Fruit fly (Drosophila melanogaster) whole organism, embryonic: Measurements from ENCODE around the gene CG34057.
A peak's percentile ranks its signal among the peaks of the same experiment; 100 is the strongest.

Source experiments
- Ada2b ChIP-seq: fragments of 200-800 bp; sonication (Bioruptor generic); IDR thresholded peaks from 2 replicates; pipeline ENCODE4 v1.3.6; 2022; ENCODE audit warnings: missing biosample characterization, missing genetic modification characterization
- Bdp1 ChIP-seq: fragments of 200-800 bp; sonication (Bioruptor generic); optimal IDR thresholded peaks from 3 replicates; lab custom pipeline; 2016; ENCODE audit warnings: missing biosample characterization, missing genetic modification characterization
- Bgb ChIP-seq: fragments of 200-800 bp; sonication (Bioruptor generic); IDR thresholded peaks from 2 replicates; pipeline ENCODE4 v1.3.6; 2022; ENCODE audit warnings: missing biosample characterization, missing genetic modification characterization; ENCODE audit not compliant: partially characterized antibody
- CG10431 ChIP-seq: fragments of 200-800 bp; sonication (Bioruptor generic); optimal IDR thresholded peaks from 3 replicates; lab custom pipeline; 2018; ENCODE audit warnings: missing biosample characterization, mild to moderate bottlenecking, missing genetic modification characterization
- CG10462 ChIP-seq: fragments of 200-800 bp; sonication (Bioruptor generic); optimal IDR thresholded peaks from 2 replicates; lab custom pipeline; 2016; ENCODE audit warnings: missing biosample characterization, missing genetic modification characterization
- CG12219 ChIP-seq: fragments of 200-800 bp; sonication (Bioruptor generic); optimal IDR thresholded peaks from 3 replicates; lab custom pipeline; 2018; ENCODE audit warnings: missing biosample characterization, mild to moderate bottlenecking, missing genetic modification characterization
- CG12659 ChIP-seq: fragments of 200-800 bp; sonication (Bioruptor generic); optimal IDR thresholded peaks from 3 replicates; lab custom pipeline; 2017; ENCODE audit warnings: mild to moderate bottlenecking, missing biosample characterization, missing genetic modification reagents, missing genetic modification characterization
- CG13123 ChIP-seq: fragments of 200-800 bp; sonication (Bioruptor generic); optimal IDR thresholded peaks from 2 replicates; lab custom pipeline; 2016; ENCODE audit warnings: missing biosample characterization, missing genetic modification characterization
- CG13287 ChIP-seq: fragments of 200-800 bp; sonication (Bioruptor generic); IDR thresholded peaks from 2 replicates; pipeline ENCODE4 v1.3.6; 2022; ENCODE audit warnings: missing biosample characterization, missing genetic modification characterization; ENCODE audit not compliant: partially characterized antibody
- CG13296 ChIP-seq: fragments of 200-800 bp; sonication (Bioruptor generic); optimal IDR thresholded peaks from 3 replicates; lab custom pipeline; 2018; ENCODE audit warnings: missing biosample characterization, mild to moderate bottlenecking, missing genetic modification characterization
- CG14014 ChIP-seq: fragments of 200-800 bp; sonication (Bioruptor generic); IDR thresholded peaks from 2 replicates; pipeline ENCODE4 v1.3.6; 2022; ENCODE audit warnings: missing biosample characterization, missing genetic modification characterization
- CG14965 ChIP-seq: fragments of 200-800 bp; sonication (Bioruptor generic); optimal IDR thresholded peaks from 2 replicates; lab custom pipeline; 2016; ENCODE audit warnings: missing biosample characterization, missing genetic modification characterization, borderline replicate concordance
- CG2889 ChIP-seq: fragments of 200-800 bp; sonication (Bioruptor generic); IDR thresholded peaks from 3 replicates; pipeline ENCODE4 v1.3.6; 2022; ENCODE audit warnings: missing biosample characterization, missing genetic modification characterization
- CG3163 ChIP-seq: fragments of 200-800 bp; sonication (Bioruptor generic); optimal IDR thresholded peaks from 3 replicates; lab custom pipeline; 2016; ENCODE audit warnings: missing biosample characterization, missing genetic modification characterization
- CG32772 ChIP-seq: fragments of 200-800 bp; sonication (Bioruptor generic); IDR thresholded peaks from 2 replicates; pipeline ENCODE4 v1.3.6; 2022; ENCODE audit warnings: missing biosample characterization, missing genetic modification characterization
- CG4820 ChIP-seq: fragments of 200-800 bp; sonication (Bioruptor generic); optimal IDR thresholded peaks from 3 replicates; lab custom pipeline; 2016; ENCODE audit warnings: missing biosample characterization, missing genetic modification characterization
- CG6854 ChIP-seq: fragments of 200-800 bp; sonication (Bioruptor generic); optimal IDR thresholded peaks from 3 replicates; lab custom pipeline; 2017; ENCODE audit warnings: missing biosample characterization, mild to moderate bottlenecking, missing genetic modification characterization
- CG7271 ChIP-seq: fragments of 200-800 bp; sonication (Bioruptor generic); optimal IDR thresholded peaks from 2 replicates; lab custom pipeline; 2018; ENCODE audit warnings: missing biosample characterization, mild to moderate bottlenecking, missing genetic modification characterization, moderate library complexity
- CG7839 ChIP-seq: fragments of 200-800 bp; sonication (Bioruptor generic); optimal IDR thresholded peaks from 3 replicates; lab custom pipeline; 2018; ENCODE audit warnings: missing biosample characterization, mild to moderate bottlenecking, missing genetic modification characterization, moderate library complexity
- CG9437 ChIP-seq: fragments of 200-800 bp; sonication (Bioruptor generic); optimal IDR thresholded peaks from 2 replicates; lab custom pipeline; 2018; ENCODE audit warnings: missing biosample characterization, mild to moderate bottlenecking, missing genetic modification characterization
- CG9817 ChIP-seq: fragments of 200-800 bp; sonication (Bioruptor generic); optimal IDR thresholded peaks from 2 replicates; lab custom pipeline; 2018; ENCODE audit warnings: missing biosample characterization, mild to moderate bottlenecking, missing genetic modification characterization, moderate library complexity
- CrebB ChIP-seq: fragments of 200-800 bp; sonication (Bioruptor generic); optimal IDR thresholded peaks from 3 replicates; lab custom pipeline; 2018; ENCODE audit warnings: missing biosample characterization, mild to moderate bottlenecking, missing genetic modification characterization
- Dp ChIP-seq: fragments of 200-800 bp; sonication (Bioruptor generic); optimal IDR thresholded peaks from 2 replicates; lab custom pipeline; 2018; ENCODE audit warnings: missing biosample characterization, mild to moderate bottlenecking, missing genetic modification characterization, moderate library complexity
- ERR ChIP-seq: fragments of 200-800 bp; sonication (Bioruptor generic); optimal IDR thresholded peaks from 2 replicates; lab custom pipeline; 2016; ENCODE audit warnings: missing biosample characterization, missing genetic modification characterization
- Jarid2 ChIP-seq: fragments of 200-800 bp; sonication (Bioruptor generic); optimal IDR thresholded peaks from 3 replicates; lab custom pipeline; 2017; ENCODE audit warnings: mild to moderate bottlenecking, missing biosample characterization, missing genetic modification reagents, missing genetic modification characterization
- MESR4 ChIP-seq: fragments of 200-800 bp; sonication (Bioruptor generic); optimal IDR thresholded peaks from 2 replicates; lab custom pipeline; 2018; ENCODE audit warnings: missing biosample characterization, mild to moderate bottlenecking, missing genetic modification characterization, moderate library complexity
- Mad ChIP-seq: fragments of 200-800 bp; sonication (Bioruptor generic); optimal IDR thresholded peaks from 2 replicates; lab custom pipeline; 2016; ENCODE audit warnings: missing biosample characterization, missing genetic modification characterization
- Max ChIP-seq: fragments of 200-800 bp; sonication (Bioruptor generic); optimal IDR thresholded peaks from 2 replicates; lab custom pipeline; 2016; ENCODE audit warnings: missing biosample characterization, mild to moderate bottlenecking, missing genetic modification characterization
- Nf-YC ChIP-seq: fragments of 200-800 bp; optimal IDR thresholded peaks from 3 replicates; lab custom pipeline; 2019; ENCODE audit warnings: missing biosample characterization, mild to moderate bottlenecking, missing genetic modification characterization, moderate library complexity
- PHDP ChIP-seq: fragments of 200-800 bp; sonication (Bioruptor generic); optimal IDR thresholded peaks from 3 replicates; lab custom pipeline; 2018; ENCODE audit warnings: missing biosample characterization, mild to moderate bottlenecking, missing genetic modification characterization, moderate library complexity
- Six4 ChIP-seq: fragments of 200-800 bp; sonication (Bioruptor generic); optimal IDR thresholded peaks from 2 replicates; lab custom pipeline; 2016; ENCODE audit warnings: missing biosample characterization, missing genetic modification characterization
- Trl ChIP-seq, 3 experiments: fragments of >200 bp in 2 of 3; fragments of 200-800 bp in 1 of 3; sonication (Bioruptor generic) in 1 of 3; optimal IDR thresholded peaks; 2 replicates in 1 of 3; 3 replicates in 2 of 3; lab custom pipeline; 2016 to 2017; ENCODE audit warnings: missing biosample characterization in 1 of 3, missing genetic modification characterization in 1 of 3
- Xrp1 ChIP-seq: fragments of 200-800 bp; sonication (Bioruptor generic); IDR thresholded peaks from 2 replicates; pipeline ENCODE4 v1.3.6; 2022; ENCODE audit warnings: missing biosample characterization, missing genetic modification characterization
- bbx ChIP-seq: fragments of 200-800 bp; sonication (Bioruptor generic); IDR thresholded peaks from 2 replicates; pipeline ENCODE4 v1.3.6; 2022; ENCODE audit warnings: missing biosample characterization, missing genetic modification characterization; ENCODE audit not compliant: partially characterized antibody
- caup ChIP-seq: fragments of 200-800 bp; sonication (Bioruptor generic); optimal IDR thresholded peaks from 3 replicates; lab custom pipeline; 2017; ENCODE audit warnings: missing biosample characterization, mild to moderate bottlenecking, missing genetic modification characterization, moderate library complexity; ENCODE audit not compliant: severe bottlenecking
- chif ChIP-seq, 2 experiments: fragments of 200-800 bp; sonication (Bioruptor generic); optimal IDR thresholded peaks; 3 replicates each; lab custom pipeline; 2016; ENCODE audit warnings: missing biosample characterization in 2 of 2, missing genetic modification characterization in 2 of 2
- dmrt99B ChIP-seq: fragments of 200-800 bp; sonication (Bioruptor generic); optimal IDR thresholded peaks from 2 replicates; lab custom pipeline; 2018; ENCODE audit warnings: missing biosample characterization, mild to moderate bottlenecking, missing genetic modification characterization, moderate library complexity
- fd96Cb ChIP-seq: fragments of 200-800 bp; sonication (Bioruptor generic); optimal IDR thresholded peaks from 2 replicates; lab custom pipeline; 2018; ENCODE audit warnings: missing biosample characterization, mild to moderate bottlenecking, missing genetic modification characterization, moderate library complexity
- grau ChIP-seq: fragments of 200-800 bp; optimal IDR thresholded peaks from 3 replicates; lab custom pipeline; 2019; ENCODE audit warnings: missing biosample characterization, mild to moderate bottlenecking, missing genetic modification characterization, moderate library complexity
- ham ChIP-seq: fragments of 200-800 bp; sonication (Bioruptor generic); IDR thresholded peaks from 2 replicates; pipeline ENCODE4 v1.3.6; 2022; ENCODE audit warnings: missing biosample characterization, missing genetic modification characterization
- jigr1 ChIP-seq: fragments of 200-800 bp; sonication (Bioruptor generic); IDR thresholded peaks from 3 replicates; pipeline ENCODE4 v1.3.6; 2022; ENCODE audit warnings: missing biosample characterization, missing genetic modification characterization
- luna ChIP-seq: fragments of 200-800 bp; sonication (Bioruptor generic); optimal IDR thresholded peaks from 2 replicates; lab custom pipeline; 2016; ENCODE audit warnings: missing biosample characterization, missing genetic modification characterization
- nau ChIP-seq: fragments of 200-800 bp; sonication (Bioruptor generic); optimal IDR thresholded peaks from 3 replicates; lab custom pipeline; 2017; ENCODE audit warnings: missing biosample characterization, mild to moderate bottlenecking, missing genetic modification characterization, missing genetic modification reagents
- org-1 ChIP-seq: fragments of 200-800 bp; sonication (Bioruptor generic); optimal IDR thresholded peaks from 2 replicates; lab custom pipeline; 2017; ENCODE audit warnings: missing biosample characterization, missing genetic modification characterization
- p53 ChIP-seq: fragments of 200-800 bp; sonication (Bioruptor generic); optimal IDR thresholded peaks from 2 replicates; lab custom pipeline; 2016; ENCODE audit warnings: missing biosample characterization, missing genetic modification characterization
- pum ChIP-seq: fragments of 200-800 bp; sonication (Bioruptor generic); optimal IDR thresholded peaks from 2 replicates; lab custom pipeline; 2016; ENCODE audit warnings: missing biosample characterization, missing genetic modification characterization
- sd ChIP-seq: fragments of 200-800 bp; sonication (Bioruptor generic); optimal IDR thresholded peaks from 3 replicates; lab custom pipeline; 2018; ENCODE audit warnings: missing biosample characterization, mild to moderate bottlenecking, missing genetic modification characterization, moderate library complexity
- sima ChIP-seq: fragments of 200-800 bp; sonication (Bioruptor generic); optimal IDR thresholded peaks from 2 replicates; lab custom pipeline; 2016; ENCODE audit warnings: missing biosample characterization, missing genetic modification characterization
- tgo ChIP-seq: fragments of 200-800 bp; sonication (Bioruptor generic); IDR thresholded peaks from 3 replicates; pipeline ENCODE4 v1.3.6; 2022; ENCODE audit warnings: missing biosample characterization, missing genetic modification characterization
- wdn ChIP-seq: fragments of 200-800 bp; sonication (Bioruptor generic); IDR thresholded peaks from 2 replicates; pipeline ENCODE4 v1.3.6; 2022; ENCODE audit warnings: missing biosample characterization, missing genetic modification characterization

The CG34057 gene

DNA sequence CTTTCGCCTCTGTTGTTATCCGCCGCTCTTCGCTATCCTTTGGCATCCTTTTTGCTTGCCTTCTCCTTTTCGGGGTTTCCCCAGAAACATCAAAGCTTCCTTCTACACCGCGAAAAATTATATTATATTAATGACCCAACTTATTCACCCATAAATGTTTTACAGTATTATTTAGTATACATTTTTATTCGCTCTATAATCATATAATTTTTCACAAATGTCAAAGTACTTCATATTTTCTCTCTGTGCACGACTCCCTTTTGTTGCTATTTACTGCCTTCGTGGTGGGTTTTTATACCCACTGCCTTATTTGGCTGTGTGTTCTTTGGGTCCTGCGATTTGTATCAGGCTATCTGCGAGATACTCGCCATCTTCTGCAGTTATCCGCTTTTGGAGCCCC lies 20.0 kb downstream of the CG34057 start (continued):
- TF ChIP-seq Max (no peak), ERR (no peak), CG14014 (0 out of 2 replicates have a peak, but pooled peaks have one; percentile 10), caup (peak; percentile 53), chif (GFP tag; optimal IDR thresholded peaks at IDR 0.05; lab: Kevin White, UChicago) (no peak), CG13123 (GFP tag; lab: Kevin White, UChicago) (no peak), Bgb (no peak), dmrt99B (peak; percentile 70), wdn (GFP tag; lab: Robert Waterston, UW) (no peak), tgo (GFP tag; lab: Robert Waterston, UW) (peak; percentile 54; the same call in 2 of the 3 replicates), sima (GFP tag; lab: Kevin White, UChicago) (no peak), Dp (no peak), CG6854 (no peak), CG4820 (GFP tag; lab: Kevin White, UChicago) (no peak), pum (GFP tag; lab: Kevin White, UChicago) (no peak), CG32772 (no peak), CG13296 (GFP tag; lab: Kevin White, UChicago) (peak; percentile 60), org-1 (GFP tag; lab: Kevin White, UChicago) (no peak), Bdp1 (no peak), luna (GFP tag; lab: Kevin White, UChicago) (no peak), sd (tag; lab: Kevin White, UChicago) (no peak), Trl (optimal IDR thresholded peaks at IDR 0.05; lab: Kevin White, UChicago) (no peak), Trl (GFP tag; optimal IDR thresholded peaks at IDR 0.05; lab: Kevin White, UChicago) (no peak), CG9817 (tag; lab: Kevin White, UChicago) (peak; percentile 21), CG14965 (GFP tag; lab: Kevin White, UChicago) (no peak), CG3163 (no peak), bbx (GFP tag; lab: Robert Waterston, UW) (no peak), CG12219 (no peak), CG13287 (GFP tag; lab: Robert Waterston, UW) (no peak), p53 (GFP tag; lab: Kevin White, UChicago) (no peak), CG10431 (no peak), grau (tag; lab: Kevin White, UChicago) (peak; percentile 49), Nf-YC (tag; lab: Kevin White, UChicago) (peak; percentile 5), Mad (GFP tag; lab: Kevin White, UChicago) (no peak), Six4 (no peak), Ada2b (GFP tag; lab: Robert Waterston, UW) (0 out of 2 replicates have a peak, but pooled peaks have one; percentile 3), jigr1 (GFP tag; lab: Robert Waterston, UW) (no peak), nau (GFP tag; lab: Kevin White, UChicago) (no peak), CrebB (no peak), CG2889 (GFP tag; lab: Robert Waterston, UW) (no peak), CG12659 (GFP tag; lab: Kevin White, UChicago) (no peak), CG9437 (no peak), CG10462 (GFP tag; lab: Kevin White, UChicago) (no peak), MESR4 (no peak), Xrp1 (GFP tag; lab: Robert Waterston, UW) (peak; percentile 52; the same call in 1 of the 2 replicates), fd96Cb (tag; lab: Kevin White, UChicago) (peak; percentile 6), PHDP (no peak), CG7271 (tag; lab: Kevin White, UChicago) (no peak), ham (no peak), CG7839 (tag; lab: Kevin White, UChicago) (peak; percentile 54), Jarid2 (GFP tag; lab: Kevin White, UChicago) (no peak)
